Fruit fly (Drosophila melanogaster) whole organism, prepupa: ENCODE measurements around the gene CG43057.

Experiments used
- CG10669 ChIP-seq: fragments of 200-800 bp; sonication (Bioruptor generic); optimal IDR thresholded peaks from 3 replicates; lab custom pipeline; 2018; ENCODE audit warnings: missing biosample characterization, mild to moderate bottlenecking, missing genetic modification characterization, moderate library complexity
- CG11762 ChIP-seq: fragments of 200-800 bp; sonication (Bioruptor generic); optimal IDR thresholded peaks from 3 replicates; lab custom pipeline; 2016; ENCODE audit warnings: missing biosample characterization, missing genetic modification characterization; ENCODE audit not compliant: insufficient read depth
- CG11902 ChIP-seq: fragments of 200-800 bp; sonication (Bioruptor generic); optimal IDR thresholded peaks from 3 replicates; lab custom pipeline; 2016; ENCODE audit warnings: missing biosample characterization, missing genetic modification characterization
- CG15336 ChIP-seq: fragments of 200-800 bp; sonication (Bioruptor generic); IDR thresholded peaks from 2 replicates; pipeline ENCODE4 v1.3.6; 2022; ENCODE audit warnings: missing biosample characterization, missing genetic modification characterization
- CG16779 ChIP-seq: fragments of 200-800 bp; sonication (Bioruptor generic); optimal IDR thresholded peaks from 3 replicates; lab custom pipeline; 2017; ENCODE audit warnings: missing biosample characterization, mild to moderate bottlenecking, missing genetic modification characterization
- CG32006 ChIP-seq: fragments of 200-800 bp; sonication (Bioruptor generic); optimal IDR thresholded peaks from 3 replicates; lab custom pipeline; 2017; ENCODE audit warnings: missing biosample characterization, mild to moderate bottlenecking, missing genetic modification characterization
- CG34406 ChIP-seq: fragments of 200-800 bp; sonication (Bioruptor generic); optimal IDR thresholded peaks from 3 replicates; lab custom pipeline; 2016; ENCODE audit warnings: missing biosample characterization, missing genetic modification characterization
- CG3919 ChIP-seq: fragments of 200-800 bp; sonication (Bioruptor generic); optimal IDR thresholded peaks from 3 replicates; lab custom pipeline; 2016; ENCODE audit warnings: missing biosample characterization, missing genetic modification characterization
- CG6163 ChIP-seq: fragments of 200-800 bp; sonication (Bioruptor generic); IDR thresholded peaks from 3 replicates; pipeline ENCODE4 v1.3.6; 2022; ENCODE audit warnings: missing biosample characterization, missing genetic modification characterization
- CG6276 ChIP-seq: fragments of 200-800 bp; sonication (Bioruptor generic); optimal IDR thresholded peaks from 2 replicates; lab custom pipeline; 2017; ENCODE audit warnings: missing biosample characterization, mild to moderate bottlenecking, missing genetic modification characterization
- CG6792 ChIP-seq: fragments of 200-800 bp; sonication (Bioruptor generic); optimal IDR thresholded peaks from 3 replicates; lab custom pipeline; 2016; ENCODE audit warnings: missing biosample characterization, missing genetic modification characterization
- CG6808 ChIP-seq: fragments of 200-800 bp; sonication (Bioruptor generic); optimal IDR thresholded peaks from 3 replicates; lab custom pipeline; 2017; ENCODE audit warnings: missing biosample characterization, missing genetic modification characterization, mild to moderate bottlenecking, moderate library complexity, missing genetic modification reagents
- CG8119 ChIP-seq: fragments of 200-800 bp; sonication (Bioruptor generic); IDR thresholded peaks from 3 replicates; pipeline ENCODE4 v1.3.6; 2022; ENCODE audit warnings: missing biosample characterization, missing genetic modification characterization
- CG8319 ChIP-seq: fragments of 200-800 bp; sonication (Bioruptor generic); optimal IDR thresholded peaks from 3 replicates; lab custom pipeline; 2016; ENCODE audit warnings: missing biosample characterization, missing genetic modification characterization
- CG8632 ChIP-seq: fragments of 200-800 bp; sonication (Bioruptor generic); optimal IDR thresholded peaks from 3 replicates; lab custom pipeline; 2016; ENCODE audit warnings: missing biosample characterization, missing genetic modification characterization
- CG9139 ChIP-seq: fragments of 200-800 bp; sonication (Bioruptor generic); optimal IDR thresholded peaks from 3 replicates; lab custom pipeline; 2017; ENCODE audit warnings: missing biosample characterization, mild to moderate bottlenecking, missing genetic modification characterization
- Eip75B ChIP-seq: fragments of 200-800 bp; sonication (Bioruptor generic); optimal IDR thresholded peaks from 3 replicates; lab custom pipeline; 2016; ENCODE audit warnings: missing biosample characterization, missing genetic modification characterization
- Eip78C ChIP-seq: fragments of 200-800 bp; sonication (Bioruptor generic); peaks from one replicate; lab custom pipeline; 2016; ENCODE audit warnings: missing biosample characterization, missing genetic modification characterization
- Eip93F ChIP-seq: fragments of 200-800 bp; sonication (Bioruptor generic); optimal IDR thresholded peaks from 2 replicates; lab custom pipeline; 2016; ENCODE audit warnings: missing biosample characterization, mild to moderate bottlenecking, missing genetic modification characterization
- Ets21C ChIP-seq: fragments of 200-800 bp; sonication (Bioruptor generic); optimal IDR thresholded peaks from 3 replicates; lab custom pipeline; 2016; ENCODE audit warnings: missing biosample characterization, missing genetic modification characterization
- Gug ChIP-seq: fragments of 200-800 bp; sonication (Bioruptor generic); IDR thresholded peaks from 2 replicates; pipeline ENCODE4 v1.3.6; 2022; ENCODE audit warnings: missing biosample characterization, missing genetic modification characterization
- Hr38 ChIP-seq: sonication (Bioruptor generic); optimal IDR thresholded peaks from 2 replicates; lab custom pipeline; 2016; ENCODE audit warnings: missing biosample characterization, missing genetic modification characterization
- Hr39 ChIP-seq: fragments of 200-800 bp; sonication (Bioruptor generic); optimal IDR thresholded peaks from 2 replicates; lab custom pipeline; 2016; ENCODE audit warnings: missing biosample characterization, missing genetic modification characterization
- Hr4 ChIP-seq: fragments of 200-800 bp; sonication (Bioruptor generic); optimal IDR thresholded peaks from 3 replicates; lab custom pipeline; 2016; ENCODE audit warnings: missing biosample characterization, missing genetic modification characterization
- Lpt ChIP-seq: fragments of 200-800 bp; sonication (Bioruptor generic); optimal IDR thresholded peaks from 3 replicates; lab custom pipeline; 2016; ENCODE audit warnings: missing biosample characterization, missing genetic modification characterization
- Met ChIP-seq: fragments of 200-800 bp; sonication (Bioruptor generic); optimal IDR thresholded peaks from 3 replicates; lab custom pipeline; 2016; ENCODE audit warnings: missing biosample characterization, missing genetic modification characterization
- Sox102F ChIP-seq: fragments of 200-800 bp; sonication (Bioruptor generic); optimal IDR thresholded peaks from 2 replicates; lab custom pipeline; 2016; ENCODE audit warnings: missing biosample characterization, mild to moderate bottlenecking, missing genetic modification characterization
- Sox14 ChIP-seq: fragments of 200-800 bp; sonication (Bioruptor generic); optimal IDR thresholded peaks from 3 replicates; lab custom pipeline; 2016; ENCODE audit warnings: missing biosample characterization, missing genetic modification characterization
- Sox15 ChIP-seq: fragments of 200-800 bp; sonication (Bioruptor generic); optimal IDR thresholded peaks from 3 replicates; lab custom pipeline; 2016; ENCODE audit warnings: missing biosample characterization, missing genetic modification characterization
- achi ChIP-seq: fragments of 200-800 bp; sonication (Bioruptor generic); optimal IDR thresholded peaks from 3 replicates; lab custom pipeline; 2016; ENCODE audit warnings: missing biosample characterization, missing genetic modification characterization
- acj6 ChIP-seq: fragments of 200-800 bp; sonication (Bioruptor generic); optimal IDR thresholded peaks from 3 replicates; lab custom pipeline; 2016; ENCODE audit warnings: missing biosample characterization, missing genetic modification characterization
- cyc ChIP-seq: fragments of 200-800 bp; sonication (Bioruptor generic); optimal IDR thresholded peaks from 3 replicates; lab custom pipeline; 2016; ENCODE audit warnings: missing biosample characterization, missing genetic modification characterization
- dsx ChIP-seq: fragments of 200-800 bp; optimal IDR thresholded peaks from 3 replicates; lab custom pipeline; 2019; ENCODE audit warnings: missing biosample characterization, mild to moderate bottlenecking, missing genetic modification characterization, moderate library complexity; ENCODE audit not compliant: poor library complexity, severe bottlenecking
- eg ChIP-seq: fragments of 200-800 bp; sonication (Bioruptor generic); IDR thresholded peaks from 3 replicates; pipeline ENCODE4 v1.3.6; 2022; ENCODE audit warnings: missing biosample characterization, missing genetic modification characterization
- esn ChIP-seq: fragments of 200-800 bp; sonication (Bioruptor generic); optimal IDR thresholded peaks from 2 replicates; lab custom pipeline; 2016; ENCODE audit warnings: missing biosample characterization, mild to moderate bottlenecking, missing genetic modification characterization, moderate library complexity
- fkh ChIP-seq: fragments of 200-800 bp; sonication (Bioruptor generic); optimal IDR thresholded peaks from 3 replicates; lab custom pipeline; 2017; ENCODE audit warnings: missing biosample characterization, mild to moderate bottlenecking, missing genetic modification characterization, moderate library complexity
- net ChIP-seq: fragments of 200-800 bp; sonication (Bioruptor generic); optimal IDR thresholded peaks from 3 replicates; lab custom pipeline; 2016; ENCODE audit warnings: missing biosample characterization, missing genetic modification characterization
- pdm3 ChIP-seq: fragments of 200-800 bp; sonication (Bioruptor generic); optimal IDR thresholded peaks from 3 replicates; lab custom pipeline; 2016; ENCODE audit warnings: missing biosample characterization, missing genetic modification characterization
- ss ChIP-seq, 2 experiments: fragments of 200-800 bp; sonication (Bioruptor generic); optimal IDR thresholded peaks; 2 replicates in 1 of 2; 3 replicates in 1 of 2; lab custom pipeline; 2017 to 2018; ENCODE audit warnings: mild to moderate bottlenecking in 2 of 2, missing biosample characterization in 2 of 2, missing genetic modification characterization in 2 of 2, moderate library complexity in 1 of 2
- svp ChIP-seq: fragments of 200-800 bp; sonication (Bioruptor generic); peaks from one replicate; lab custom pipeline; 2016; ENCODE audit warnings: missing biosample characterization, missing genetic modification characterization
- topi ChIP-seq: fragments of 200-800 bp; sonication (Bioruptor generic); optimal IDR thresholded peaks from 3 replicates; lab custom pipeline; 2016; ENCODE audit warnings: missing biosample characterization, missing genetic modification characterization
- vri ChIP-seq: fragments of 200-800 bp; sonication (Bioruptor generic); optimal IDR thresholded peaks from 3 replicates; lab custom pipeline; 2016; ENCODE audit warnings: missing biosample characterization, mild to moderate bottlenecking, missing genetic modification characterization

Gene CG43057

DNA sequence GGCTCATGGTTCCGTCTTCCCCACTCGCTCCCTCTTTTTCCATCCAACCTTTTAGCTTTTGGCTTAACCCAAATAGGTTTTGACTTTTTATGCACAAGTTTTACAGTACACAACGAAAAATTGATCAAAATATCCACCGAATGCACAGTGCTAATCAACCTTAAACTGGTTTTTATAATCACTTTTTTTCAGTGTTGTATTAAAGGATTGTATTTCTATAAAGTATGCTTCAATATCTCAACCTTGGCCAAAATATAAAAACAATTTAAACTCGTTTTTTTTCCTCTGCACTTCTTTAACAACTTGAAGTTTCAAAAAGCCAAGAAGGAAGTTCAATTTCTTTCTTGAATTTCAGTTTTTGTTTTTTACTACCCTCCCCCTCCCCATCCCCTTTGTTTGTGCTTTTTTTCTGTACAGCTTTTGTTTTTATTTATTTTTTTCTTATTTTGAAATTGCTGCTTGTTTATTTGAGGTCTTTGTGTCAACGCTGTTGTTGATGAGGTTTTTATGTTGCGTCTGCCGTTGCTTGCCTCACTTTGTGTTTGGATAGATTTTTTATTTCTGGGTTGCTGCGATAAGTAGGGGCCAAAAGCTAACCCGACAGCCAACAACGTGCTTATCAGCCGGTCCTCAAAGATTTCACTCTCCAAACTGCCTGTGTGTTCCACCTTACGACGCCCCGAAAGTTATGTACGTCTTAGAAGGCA, 41.3 kb upstream of the CG43057 start:
- peak; percentile 6 for TF ChIP-seq CG6792 (GFP tag; lab: Kevin White, UChicago)
- peak; percentile 4 for TF ChIP-seq pdm3 (GFP tag; lab: Kevin White, UChicago)
- TF ChIP-seq Met (GFP tag; lab: Kevin White, UChicago) = peak; percentile 26
- TF ChIP-seq ss (GFP tag; optimal IDR thresholded peaks at IDR 0.05; lab: Kevin White, UChicago) = peak in 1 of 2 experiments; percentile 4
- TF ChIP-seq CG11902 (GFP tag; lab: Kevin White, UChicago) = no peak
- TF ChIP-seq CG32006 = peak; percentile 48
- no peak for TF ChIP-seq CG9139 (GFP tag; lab: Kevin White, UChicago)
- TF ChIP-seq achi = peak; percentile 32
- peak; percentile 5 for TF ChIP-seq esn (GFP tag; lab: Kevin White, UChicago)
- TF ChIP-seq CG6163 = peak; percentile 52; the same call in 1 of the 3 replicates
- TF ChIP-seq net (GFP tag; lab: Kevin White, UChicago) = peak; percentile 11
- TF ChIP-seq Hr39 (GFP tag; lab: Kevin White, UChicago) = peak; percentile 13
- peak; percentile 13 for TF ChIP-seq acj6 (GFP tag; lab: Kevin White, UChicago)
- peak; percentile 29 for TF ChIP-seq Hr4 (GFP tag; lab: Kevin White, UChicago)
- TF ChIP-seq Gug (GFP tag; lab: Robert Waterston, UW) = no peak
- peak; percentile 32; the same call in 1 of the 3 replicates for TF ChIP-seq CG8119 (GFP tag; lab: Robert Waterston, UW)
- TF ChIP-seq dsx (GFP tag; lab: Kevin White, UChicago) = no peak
- peak; percentile 31 for TF ChIP-seq CG15336 (GFP tag; lab: Robert Waterston, UW)
- TF ChIP-seq CG3919 = no peak
- no peak for TF ChIP-seq cyc (GFP tag; lab: Kevin White, UChicago)
- peak; percentile 29 for TF ChIP-seq fkh (GFP tag; lab: Kevin White, UChicago)
- TF ChIP-seq Hr38 (GFP tag; lab: Kevin White, UChicago) = no peak
- TF ChIP-seq Sox102F (GFP tag; lab: Kevin White, UChicago) = peak; percentile 34
- no peak for TF ChIP-seq CG6808 (GFP tag; lab: Kevin White, UChicago)
- no peak for TF ChIP-seq Eip93F (GFP tag; lab: Kevin White, UChicago)
- no peak for TF ChIP-seq Lpt (GFP tag; lab: Kevin White, UChicago)
- TF ChIP-seq Sox15 = no peak
- TF ChIP-seq Eip78C (GFP tag; lab: Kevin White, UChicago) = peak; percentile 77
- peak; percentile 23; the same call in 1 of the 3 replicates for TF ChIP-seq eg
- no peak for TF ChIP-seq CG8319 (GFP tag; lab: Kevin White, UChicago)
- TF ChIP-seq CG34406 (GFP tag; lab: Kevin White, UChicago) = peak; percentile 15
- TF ChIP-seq Ets21C (GFP tag; lab: Kevin White, UChicago) = no peak
- TF ChIP-seq CG10669 (GFP tag; lab: Kevin White, UChicago) = no peak
- no peak for TF ChIP-seq CG8632 (GFP tag; lab: Kevin White, UChicago)
- TF ChIP-seq CG11762 (GFP tag; lab: Kevin White, UChicago) = no peak
- TF ChIP-seq vri (GFP tag; lab: Kevin White, UChicago) = no peak
- TF ChIP-seq CG6276 (GFP tag; lab: Kevin White, UChicago) = peak; percentile 31
- TF ChIP-seq Eip75B = peak; percentile 45
- peak; percentile 17 for TF ChIP-seq topi (GFP tag; lab: Kevin White, UChicago)
- no peak for TF ChIP-seq Sox14 (GFP tag; lab: Kevin White, UChicago)
- no peak for TF ChIP-seq CG16779 (tag; lab: Kevin White, UChicago)
- TF ChIP-seq svp = peak; percentile 82
